Fruit fly (Drosophila melanogaster): ENCODE results near the gene CG43120.

dm6 chr3L:14354285-14355092 is 27.2 kb upstream of the CG43120 start:
- TF ChIP-seq woc (GFP tag; optimal IDR thresholded peaks at IDR 0.05) = no peak
- no peak for TF ChIP-seq tai (GFP tag; optimal IDR thresholded peaks at IDR 0.05)
